Fruit fly (Drosophila melanogaster): Measurements from ENCODE around the gene CG9331.

The CG9331 gene

dm6 chr2L:20811039-20811652 is 11.5 kb upstream of the CG9331 start (continued):
- no peak for TF ChIP-seq vri (GFP tag; optimal IDR thresholded peaks at IDR 0.05)
- peak; percentile 82 for TF ChIP-seq CG6163 (GFP tag; IDR thresholded peaks at IDR 0.05)
- TF ChIP-seq CG6792 (GFP tag; optimal IDR thresholded peaks at IDR 0.05) = peak; percentile 61
- TF ChIP-seq CG9139 (GFP tag; optimal IDR thresholded peaks at IDR 0.05) = no peak
- no peak for TF ChIP-seq CG8319 (GFP tag; optimal IDR thresholded peaks at IDR 0.05)
- TF ChIP-seq CG1621 (tag; optimal IDR thresholded peaks at IDR 0.05) = peak; percentile 47
- no peak for TF ChIP-seq cyc (GFP tag; optimal IDR thresholded peaks at IDR 0.05)
- TF ChIP-seq Hr4 (GFP tag; optimal IDR thresholded peaks at IDR 0.05) = peak; percentile 86
- no peak for TF ChIP-seq esn (GFP tag; optimal IDR thresholded peaks at IDR 0.05)

- peak; percentile 2 for TF ChIP-seq OdsH (GFP tag; optimal IDR thresholded peaks at IDR 0.05)
- no peak for TF ChIP-seq CG6276 (GFP tag; optimal IDR thresholded peaks at IDR 0.05)
- TF ChIP-seq fkh (GFP tag; optimal IDR thresholded peaks at IDR 0.05) = no peak
- TF ChIP-seq dsx (GFP tag; optimal IDR thresholded peaks at IDR 0.05; ENCODE audit: poor library complexity, severe bottlenecking) = peak; percentile 51
- TF ChIP-seq esn (GFP tag; optimal IDR thresholded peaks at IDR 0.05) = no peak
- TF ChIP-seq CG6792 (GFP tag; optimal IDR thresholded peaks at IDR 0.05) = no peak
- TF ChIP-seq Smox (GFP tag; optimal IDR thresholded peaks at IDR 0.05) = no peak
- no peak for TF ChIP-seq Sox15 (GFP tag; optimal IDR thresholded peaks at IDR 0.05)
- TF ChIP-seq cyc (GFP tag; optimal IDR thresholded peaks at IDR 0.05) = no peak
- peak; percentile 67 for TF ChIP-seq svp (GFP tag)
- no peak for TF ChIP-seq Sox14 (GFP tag; optimal IDR thresholded peaks at IDR 0.05)
- no peak for TF ChIP-seq vri (GFP tag; optimal IDR thresholded peaks at IDR 0.05)
- peak; percentile 7 for TF ChIP-seq spab (GFP tag; optimal IDR thresholded peaks at IDR 0.05)
- no peak for TF ChIP-seq Hr4 (GFP tag; optimal IDR thresholded peaks at IDR 0.05)
- TF ChIP-seq Ets21C (GFP tag; optimal IDR thresholded peaks at IDR 0.05) = no peak
- no peak for TF ChIP-seq topi (GFP tag; optimal IDR thresholded peaks at IDR 0.05)
- no peak for TF ChIP-seq CG11762 (GFP tag; optimal IDR thresholded peaks at IDR 0.05; ENCODE audit: insufficient read depth)
- TF ChIP-seq acj6 (GFP tag; optimal IDR thresholded peaks at IDR 0.05) = peak; percentile 4
- TF ChIP-seq eg (GFP tag; IDR thresholded peaks at IDR 0.05) = no peak
- TF ChIP-seq salr (GFP tag; optimal IDR thresholded peaks at IDR 0.05) = no peak
- no peak for TF ChIP-seq Gug (GFP tag; IDR thresholded peaks at IDR 0.05)
- no peak for TF ChIP-seq pdm3 (GFP tag; optimal IDR thresholded peaks at IDR 0.05)
- peak; percentile 9 for TF ChIP-seq CG34406 (GFP tag; optimal IDR thresholded peaks at IDR 0.05)
- peak; percentile 35 for TF ChIP-seq achi (GFP tag; optimal IDR thresholded peaks at IDR 0.05)
- TF ChIP-seq Ets96B (tag; optimal IDR thresholded peaks at IDR 0.05) = peak; percentile 44
- TF ChIP-seq CG10631 (GFP tag; optimal IDR thresholded peaks at IDR 0.05) = peak; percentile 1
- peak; percentile 31 for TF ChIP-seq Eip93F (GFP tag; optimal IDR thresholded peaks at IDR 0.05)
- no peak for TF ChIP-seq dac (GFP tag; optimal IDR thresholded peaks at IDR 0.05)
- no peak for TF ChIP-seq Met (GFP tag; optimal IDR thresholded peaks at IDR 0.05)
- TF ChIP-seq Blimp-1 (GFP tag; optimal IDR thresholded peaks at IDR 0.05) = no peak
- no peak for TF ChIP-seq CG11294 (GFP tag; IDR thresholded peaks at IDR 0.05)
- peak; percentile 30 for TF ChIP-seq fd59A (GFP tag; optimal IDR thresholded peaks at IDR 0.05)
- peak; percentile 57 for TF ChIP-seq CG6808 (GFP tag; optimal IDR thresholded peaks at IDR 0.05)
- no peak for TF ChIP-seq CG31627 (GFP tag; optimal IDR thresholded peaks at IDR 0.05)
- TF ChIP-seq CG6854 (GFP tag; optimal IDR thresholded peaks at IDR 0.05) = no peak
- no peak for TF ChIP-seq CG7368 (GFP tag; optimal IDR thresholded peaks at IDR 0.05)
- TF ChIP-seq CG8319 (GFP tag; optimal IDR thresholded peaks at IDR 0.05) = no peak
- no peak for TF ChIP-seq CG11902 (GFP tag; optimal IDR thresholded peaks at IDR 0.05)
- no peak for TF ChIP-seq Sox102F (GFP tag; optimal IDR thresholded peaks at IDR 0.05)
- peak; percentile 28 for TF ChIP-seq CG3919 (GFP tag; optimal IDR thresholded peaks at IDR 0.05)
- TF ChIP-seq Hr38 (GFP tag; optimal IDR thresholded peaks at IDR 0.05) = no peak
- TF ChIP-seq Hr39 (GFP tag; optimal IDR thresholded peaks at IDR 0.05) = no peak
- TF ChIP-seq ss (GFP tag; optimal IDR thresholded peaks at IDR 0.05) = peak; percentile 65 to 80
These were observed 10.1 kb upstream of the CG9331 start for dm6 chr2L:20812283-20813189.
